Fruit fly (Drosophila melanogaster): Measurements from ENCODE around the gene Cad96Cb.

Gene Cad96Cb

DNA sequence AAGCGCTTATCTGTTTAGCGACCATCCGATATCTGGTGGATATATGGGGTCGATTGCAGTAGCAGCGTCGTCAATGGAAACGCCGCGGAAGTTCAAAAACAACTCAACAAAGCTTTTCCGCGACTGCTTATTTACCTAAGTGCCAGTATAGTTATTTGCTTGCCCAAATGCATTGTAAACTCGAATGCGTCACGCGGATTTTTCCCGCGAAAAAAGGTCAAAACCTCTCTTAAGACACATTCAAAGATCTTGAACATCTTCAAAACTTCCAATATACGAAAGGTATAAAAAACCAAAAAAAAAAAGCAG lies 23.4 kb downstream of the Cad96Cb start:
- TF ChIP-seq Hr83 (GFP tag; optimal IDR thresholded peaks at IDR 0.05; ENCODE audit: poor library complexity, severe bottlenecking) (no peak), Dfd (GFP tag; optimal IDR thresholded peaks at IDR 0.05) (no peak), Myc (optimal IDR thresholded peaks at IDR 0.05) (no peak), foxo (GFP tag; optimal IDR thresholded peaks at IDR 0.05) (no peak), Sp1 (GFP tag; optimal IDR thresholded peaks at IDR 0.05) (no peak), lola (GFP tag; optimal IDR thresholded peaks at IDR 0.05) (no peak), brk (GFP tag; optimal IDR thresholded peaks at IDR 0.05) (no peak), Mio (GFP tag; optimal IDR thresholded peaks at IDR 0.05) (no peak), N (GFP tag; optimal IDR thresholded peaks at IDR 0.05) (no peak), Abd-B (GFP tag; optimal IDR thresholded peaks at IDR 0.05) (no peak), CG32264 (GFP tag; optimal IDR thresholded peaks at IDR 0.05) (no peak), dmrt93B (GFP tag; optimal IDR thresholded peaks at IDR 0.05) (no peak), psq (GFP tag; optimal IDR thresholded peaks at IDR 0.05) (no peak), dsf (GFP tag; optimal IDR thresholded peaks at IDR 0.05; ENCODE audit: borderline replicate concordance) (no peak), Hnf4 (GFP tag; optimal IDR thresholded peaks at IDR 0.05) (no peak), jim (GFP tag; optimal IDR thresholded peaks at IDR 0.05) (no peak), Dif (GFP tag; optimal IDR thresholded peaks at IDR 0.05; ENCODE audit: partially characterized antibody) (no peak), fru (GFP tag; optimal IDR thresholded peaks at IDR 0.05) (no peak), Vsx2 (GFP tag; optimal IDR thresholded peaks at IDR 0.05; ENCODE audit: partially characterized antibody) (no peak)

DNA sequence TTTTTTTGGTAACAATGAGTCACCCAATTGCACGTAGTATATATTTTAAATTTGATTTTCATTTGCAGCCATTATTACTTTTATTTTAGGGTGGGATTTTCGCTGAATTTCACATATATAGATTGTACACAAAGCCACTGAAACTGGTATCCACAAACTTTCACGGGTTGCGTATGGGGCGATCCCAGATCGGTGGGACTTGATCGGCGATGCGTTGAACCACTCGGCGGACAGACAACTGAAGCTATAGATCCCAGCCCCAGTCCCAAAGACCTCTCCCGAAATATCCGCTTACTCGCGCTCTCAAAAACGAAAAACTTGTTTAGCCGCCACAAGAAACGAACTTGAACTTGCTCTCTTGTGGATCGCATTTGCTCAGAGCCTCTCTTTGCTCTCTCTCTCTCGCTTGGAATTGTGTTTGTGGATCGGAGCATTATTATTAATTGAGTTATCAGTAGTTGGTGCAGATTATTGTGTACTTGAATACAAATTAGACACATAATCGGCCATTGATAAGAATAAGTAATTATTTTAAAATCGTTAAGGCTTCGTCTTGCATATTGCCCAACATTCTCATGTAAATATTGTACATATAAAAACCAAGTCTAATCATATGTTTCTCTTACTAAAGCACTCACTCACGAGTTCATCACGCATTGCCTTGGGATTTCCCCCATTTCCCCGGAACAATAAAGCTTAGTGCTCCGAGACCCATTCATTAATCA lies 23.9 kb downstream of the Cad96Cb start, which contains the start of gene Cad96Ca:
Cad96Ca (minus strand) TSS at position 242 of the 725 bp plus-strand sequence.
- TF ChIP-seq h (GFP tag; optimal IDR thresholded peaks at IDR 0.05) (no peak), Dif (GFP tag; optimal IDR thresholded peaks at IDR 0.05; ENCODE audit: partially characterized antibody) (peak; percentile 89), Rel (GFP tag; optimal IDR thresholded peaks at IDR 0.05) (no peak), Rel (tag; optimal IDR thresholded peaks at IDR 0.05) (peak; percentile 71), Mio (GFP tag; optimal IDR thresholded peaks at IDR 0.05) (no peak), Vsx2 (GFP tag; optimal IDR thresholded peaks at IDR 0.05; ENCODE audit: partially characterized antibody) (peak; percentile 85), dl (GFP tag; optimal IDR thresholded peaks at IDR 0.05; ENCODE audit: insufficient read depth in 1 of 2, partially characterized antibody in 2 of 2) (peak; percentile 47 to 78), CG9705 (GFP tag; optimal IDR thresholded peaks at IDR 0.05) (no peak), jim (GFP tag; optimal IDR thresholded peaks at IDR 0.05) (no peak), Hr83 (GFP tag; optimal IDR thresholded peaks at IDR 0.05; ENCODE audit: poor library complexity, severe bottlenecking) (peak; percentile 21)

dm6 chr3R:25207405-25208003 lies 24.6 kb downstream of the Cad96Cb start:
- peak; percentile 20 for TF ChIP-seq tai (GFP tag; optimal IDR thresholded peaks at IDR 0.05)
- no peak for TF ChIP-seq pan (optimal IDR thresholded peaks at IDR 0.05)
- TF ChIP-seq brk (GFP tag; optimal IDR thresholded peaks at IDR 0.05), result peak; percentile 15
- peak; percentile 45 for TF ChIP-seq dmrt93B (GFP tag; optimal IDR thresholded peaks at IDR 0.05)
- no peak for TF ChIP-seq dl (GFP tag; optimal IDR thresholded peaks at IDR 0.05; ENCODE audit: insufficient read depth in 1 of 2, partially characterized antibody in 2 of 2)
- no peak for TF ChIP-seq Dfd (GFP tag; optimal IDR thresholded peaks at IDR 0.05)
- TF ChIP-seq foxo (GFP tag; optimal IDR thresholded peaks at IDR 0.05), result peak in 1 of 2 experiments; percentile 78
- no peak for TF ChIP-seq dsf (GFP tag; optimal IDR thresholded peaks at IDR 0.05; ENCODE audit: borderline replicate concordance)
- TF ChIP-seq OdsH (GFP tag; optimal IDR thresholded peaks at IDR 0.05), result peak; percentile 75
- TF ChIP-seq N (GFP tag; optimal IDR thresholded peaks at IDR 0.05), result no peak
- no peak for TF ChIP-seq Mio (GFP tag; optimal IDR thresholded peaks at IDR 0.05)
- peak; percentile 38 for TF ChIP-seq sage (GFP tag; optimal IDR thresholded peaks at IDR 0.05)
- TF ChIP-seq h (GFP tag; optimal IDR thresholded peaks at IDR 0.05), result peak; percentile 71
- TF ChIP-seq fru (GFP tag; optimal IDR thresholded peaks at IDR 0.05), result peak; percentile 75
- no peak for TF ChIP-seq usp (GFP tag; optimal IDR thresholded peaks at IDR 0.05)
- TF ChIP-seq HLH106 (tag; optimal IDR thresholded peaks at IDR 0.05), result peak; percentile 71
- peak; percentile 66 for TF ChIP-seq Sp1 (GFP tag; optimal IDR thresholded peaks at IDR 0.05)
- TF ChIP-seq GATAd (GFP tag; optimal IDR thresholded peaks at IDR 0.05), result no peak
- TF ChIP-seq rgr (GFP tag; optimal IDR thresholded peaks at IDR 0.05), result peak; percentile 78
- TF ChIP-seq psq (GFP tag; optimal IDR thresholded peaks at IDR 0.05), result peak; percentile 65
- TF ChIP-seq CG32264 (GFP tag; optimal IDR thresholded peaks at IDR 0.05), result peak; percentile 4
- TF ChIP-seq Abd-B (GFP tag; optimal IDR thresholded peaks at IDR 0.05), result no peak
- TF ChIP-seq ey (GFP tag; optimal IDR thresholded peaks at IDR 0.05), result peak; percentile 64
- peak; percentile 63 for TF ChIP-seq sv (GFP tag; optimal IDR thresholded peaks at IDR 0.05)
- peak; percentile 63 for TF ChIP-seq Hnf4 (GFP tag; optimal IDR thresholded peaks at IDR 0.05)
- peak; percentile 50 for TF ChIP-seq br (GFP tag; optimal IDR thresholded peaks at IDR 0.05)
- no peak for TF ChIP-seq jim (GFP tag; optimal IDR thresholded peaks at IDR 0.05)
- no peak for TF ChIP-seq CG9705 (GFP tag; optimal IDR thresholded peaks at IDR 0.05)
- TF ChIP-seq woc (GFP tag; optimal IDR thresholded peaks at IDR 0.05), result peak; percentile 43

All from whole organism, wandering third instar larva.